Worm (Caenorhabditis elegans) whole organism, late embryonic: Measurements from ENCODE around the gene R02D5.9.

Experiments
- F13H6.1 ChIP-seq: sonication (generic microtip); optimal IDR thresholded peaks from 2 replicates; lab custom pipeline; 2016; ENCODE audit warnings: missing genetic modification characterization, missing compliant biosample characterization
- T23F11.4 ChIP-seq: fragments of 200-800 bp; sonication (Bioruptor generic); optimal IDR thresholded peaks from 2 replicates; lab custom pipeline; 2018; ENCODE audit warnings: mild to moderate bottlenecking, missing genetic modification characterization, missing compliant biosample characterization
- ceh-14 ChIP-seq: sonication (generic microtip); optimal IDR thresholded peaks from 2 replicates; lab custom pipeline; 2016; ENCODE audit warnings: missing genotype, missing genetic modification characterization, missing compliant biosample characterization
- ceh-6 ChIP-seq: fragments of 200-800 bp; sonication (Bioruptor generic); optimal IDR thresholded peaks from 2 replicates; lab custom pipeline; 2018; ENCODE audit warnings: mild to moderate bottlenecking, missing genetic modification characterization, missing compliant biosample characterization
- lin-11 ChIP-seq: fragments of 200-800 bp; sonication (Bioruptor generic); optimal IDR thresholded peaks from 2 replicates; lab custom pipeline; 2018; ENCODE audit warnings: mild to moderate bottlenecking, missing genetic modification characterization, missing compliant biosample characterization
- pax-1 ChIP-seq: fragments of 150-350 bp; optimal IDR thresholded peaks from 2 replicates; lab custom pipeline; 2014; ENCODE audit warnings: missing biosample characterization, missing genetic modification characterization
- sox-4 ChIP-seq: sonication (generic microtip); optimal IDR thresholded peaks from 2 replicates; lab custom pipeline; 2017; ENCODE audit warnings: mild to moderate bottlenecking, missing genetic modification characterization, inconsistent platforms, missing compliant biosample characterization
- unc-42 ChIP-seq: sonication (generic microtip); optimal IDR thresholded peaks from 2 replicates; lab custom pipeline; 2016; ENCODE audit warnings: missing genotype, missing genetic modification characterization, missing compliant biosample characterization

ce11 chrV:14491097-14491496 is 19.8 kb downstream of the R02D5.9 start:
- TF ChIP-seq ceh-14 (tag; lab: Kevin White, UChicago) (peak; percentile 35), pax-1 (tag; lab: Kevin White, UChicago) (no peak), unc-42 (tag; lab: Kevin White, UChicago) (peak; percentile 87), F13H6.1 (tag; lab: Kevin White, UChicago) (no peak), T23F11.4 (GFP tag; lab: Kevin White, UChicago) (no peak), lin-11 (tag; lab: Kevin White, UChicago) (no peak), ceh-6 (GFP tag; lab: Kevin White, UChicago) (no peak), sox-4 (tag; lab: Kevin White, UChicago) (no peak)
